Fruit fly (Drosophila melanogaster): ENCODE measurements around the gene CG31937.

The CG31937 gene

DNA sequence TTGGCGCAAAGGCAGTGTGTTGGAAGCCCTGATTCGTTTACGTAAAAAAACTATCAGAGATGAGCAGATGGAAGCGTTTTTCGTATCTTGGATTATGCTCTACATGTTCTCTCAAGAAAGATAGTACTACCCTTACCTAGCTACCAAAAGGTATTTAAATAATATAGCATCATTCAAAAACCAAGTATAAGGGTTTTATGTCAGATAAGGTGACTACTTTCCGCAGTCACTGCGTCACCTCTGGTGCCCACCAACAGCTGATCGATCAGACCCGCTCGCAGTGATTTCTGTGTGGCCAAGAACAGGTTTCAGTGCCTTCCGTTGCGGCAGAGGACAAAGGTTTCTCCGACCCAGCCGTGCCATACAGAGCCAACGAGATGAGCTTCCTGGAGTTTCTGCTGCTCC is at the start of gene CG31937, which contains the start of gene Eno (continued):
- 0 out of 2 replicates have a peak, but pooled peaks have one; percentile 29 for TF ChIP-seq ssp (GFP tag; IDR thresholded peaks at IDR 0.05)
- peak; percentile 52 for TF ChIP-seq bcd (GFP tag; optimal IDR thresholded peaks at IDR 0.05)
- TF ChIP-seq chinmo (GFP tag; IDR thresholded peaks at IDR 0.05; ENCODE audit: partially characterized antibody), result no peak
- TF ChIP-seq Sry-δ (GFP tag; optimal IDR thresholded peaks at IDR 0.05), result peak; percentile 29
- no peak for TF ChIP-seq Hmx (GFP tag; optimal IDR thresholded peaks at IDR 0.05)
- peak; percentile 55 for TF ChIP-seq Dip3 (GFP tag; optimal IDR thresholded peaks at IDR 0.05)
- no peak for TF ChIP-seq CG11247 (GFP tag; IDR thresholded peaks at IDR 0.05)
- TF ChIP-seq CG12744 (GFP tag; optimal IDR thresholded peaks at IDR 0.05), result peak; percentile 17
- TF ChIP-seq pan (optimal IDR thresholded peaks at IDR 0.05), result no peak
- TF ChIP-seq pan (GFP tag; optimal IDR thresholded peaks at IDR 0.05 in 1 of 2, IDR thresholded peaks at IDR 0.05 in 1 of 2), result peak in 1 of 2 experiments; percentile 67
- TF ChIP-seq CG12236 (GFP tag; optimal IDR thresholded peaks at IDR 0.05), result peak; percentile 12
- TF ChIP-seq ken (GFP tag; IDR thresholded peaks at IDR 0.05), result 0 out of 3 replicates have a peak, but pooled peaks have one; percentile 9
- TF ChIP-seq Oaz (GFP tag; IDR thresholded peaks at IDR 0.05), result peak; percentile 56; the same call in 1 of the 2 replicates
- no peak for TF ChIP-seq Mad (GFP tag; optimal IDR thresholded peaks at IDR 0.05)
- peak; percentile 11 for TF ChIP-seq CG12942 (GFP tag; optimal IDR thresholded peaks at IDR 0.05)
- no peak for TF ChIP-seq Hand (GFP tag; optimal IDR thresholded peaks at IDR 0.05)
- TF ChIP-seq CG12391 (tag; optimal IDR thresholded peaks at IDR 0.05), result peak; percentile 60
- no peak for TF ChIP-seq seq (GFP tag; IDR thresholded peaks at IDR 0.05)
- TF ChIP-seq D19B (GFP tag; optimal IDR thresholded peaks at IDR 0.05), result no peak
- TF ChIP-seq CG2116 (GFP tag; optimal IDR thresholded peaks at IDR 0.05), result peak; percentile 30
- TF ChIP-seq CG6272 (GFP tag; IDR thresholded peaks at IDR 0.05), result peak; percentile 60
- peak; percentile 61 for TF ChIP-seq CG6689 (GFP tag; IDR thresholded peaks at IDR 0.05)
- TF ChIP-seq zf30C (GFP tag; optimal IDR thresholded peaks at IDR 0.05), result no peak
- peak; percentile 3 for TF ChIP-seq fd3F (GFP tag; optimal IDR thresholded peaks at IDR 0.05)
- TF ChIP-seq CG4730 (GFP tag; IDR thresholded peaks at IDR 0.05), result 0 out of 2 replicates have a peak, but pooled peaks have one; percentile 29
- no peak for TF ChIP-seq ham (GFP tag; IDR thresholded peaks at IDR 0.05)
- peak; percentile 15 for TF ChIP-seq gfzf (GFP tag; optimal IDR thresholded peaks at IDR 0.05)
- TF ChIP-seq CG5245 (GFP tag; optimal IDR thresholded peaks at IDR 0.05), result no peak
- peak; percentile 21 for TF ChIP-seq exex (tag; optimal IDR thresholded peaks at IDR 0.05)
- no peak for TF ChIP-seq MTF-1 (GFP tag; optimal IDR thresholded peaks at IDR 0.05; ENCODE audit: borderline replicate concordance)
- peak; percentile 50 for TF ChIP-seq CG13424 (tag; optimal IDR thresholded peaks at IDR 0.05)
- TF ChIP-seq ro (GFP tag; IDR thresholded peaks at IDR 0.05), result no peak
- peak; percentile 8 for TF ChIP-seq Myb (GFP tag; optimal IDR thresholded peaks at IDR 0.05)
- no peak for TF ChIP-seq CG8281 (tag; optimal IDR thresholded peaks at IDR 0.05)
- TF ChIP-seq phol (tag; optimal IDR thresholded peaks at IDR 0.05), result peak; percentile 16
- no peak for TF ChIP-seq gsb (GFP tag; IDR thresholded peaks at IDR 0.05)
- TF ChIP-seq CG16779 (GFP tag; IDR thresholded peaks at IDR 0.05), result no peak
- no peak for TF ChIP-seq Scr (GFP tag; IDR thresholded peaks at IDR 0.05; ENCODE audit: partially characterized antibody)
- peak; percentile 59 for TF ChIP-seq tgo (GFP tag; IDR thresholded peaks at IDR 0.05)
- TF ChIP-seq CG32532 (GFP tag; IDR thresholded peaks at IDR 0.05), result peak; percentile 80
- no peak for TF ChIP-seq bbx (GFP tag; IDR thresholded peaks at IDR 0.05; ENCODE audit: partially characterized antibody)
- TF ChIP-seq Camta (GFP tag; optimal IDR thresholded peaks at IDR 0.05), result no peak
- no peak for TF ChIP-seq gt (GFP tag; IDR thresholded peaks at IDR 0.05)
- 0 out of 2 replicates have a peak, but pooled peaks have one; percentile 39 for TF ChIP-seq Adf1 (GFP tag; IDR thresholded peaks at IDR 0.05)
- peak; percentile 44 for TF ChIP-seq CG13894 (tag; optimal IDR thresholded peaks at IDR 0.05)
- no peak for TF ChIP-seq CG11560 (tag; IDR thresholded peaks at IDR 0.05)
- TF ChIP-seq CG8478 (optimal IDR thresholded peaks at IDR 0.05), result no peak
- no peak for TF ChIP-seq CG2202 (tag; optimal IDR thresholded peaks at IDR 0.05)
- TF ChIP-seq Hr78 (GFP tag; optimal IDR thresholded peaks at IDR 0.05), result no peak
- TF ChIP-seq tup (GFP tag; optimal IDR thresholded peaks at IDR 0.05), result no peak
- TF ChIP-seq CG3838 (GFP tag; optimal IDR thresholded peaks at IDR 0.05), result no peak
- peak; percentile 65 for TF ChIP-seq Hmr (GFP tag; optimal IDR thresholded peaks at IDR 0.05)

Data from whole organism, embryonic.